Worm (Caenorhabditis elegans) whole organism, late embryonic: ENCODE results near the gene sri-42.

Experiments
- eyg-1 ChIP-seq: sonication (generic microtip); optimal IDR thresholded peaks from 2 replicates; lab custom pipeline; 2016; ENCODE audit warnings: missing genotype, missing genetic modification characterization, missing compliant biosample characterization
- fax-1 ChIP-seq: sonication (generic microtip); optimal IDR thresholded peaks from 2 replicates; lab custom pipeline; 2016; ENCODE audit warnings: missing genotype, missing genetic modification characterization, missing compliant biosample characterization
- lin-11 ChIP-seq: fragments of 200-800 bp; sonication (Bioruptor generic); optimal IDR thresholded peaks from 2 replicates; lab custom pipeline; 2018; ENCODE audit warnings: mild to moderate bottlenecking, missing genetic modification characterization, missing compliant biosample characterization
- nhr-11 ChIP-seq: fragments of 150-350 bp; optimal IDR thresholded peaks from 2 replicates; lab custom pipeline; 2014; ENCODE audit warnings: missing biosample characterization, missing genetic modification characterization
- pag-3 ChIP-seq: sonication (generic microtip); optimal IDR thresholded peaks from 2 replicates; lab custom pipeline; 2016; ENCODE audit warnings: missing compliant biosample characterization, missing genetic modification characterization, borderline replicate concordance
- pqm-1 ChIP-seq: sonication (generic microtip); optimal IDR thresholded peaks from 2 replicates; lab custom pipeline; 2016; ENCODE audit warnings: missing genetic modification characterization, missing compliant biosample characterization
- tbx-2 ChIP-seq: sonication (generic microtip); optimal IDR thresholded peaks from 2 replicates; lab custom pipeline; 2016; ENCODE audit warnings: missing genetic modification characterization, missing compliant biosample characterization
- zip-5 ChIP-seq: sonication (generic microtip); optimal IDR thresholded peaks from 2 replicates; lab custom pipeline; 2016; ENCODE audit warnings: missing genetic modification characterization, missing compliant biosample characterization

- TF ChIP-seq zip-5 (tag; lab: Kevin White, UChicago) (no peak), pag-3 (no peak), nhr-11 (tag; lab: Kevin White, UChicago) (no peak), lin-11 (tag; lab: Kevin White, UChicago) (no peak), tbx-2 (no peak), pqm-1 (no peak), eyg-1 (tag; lab: Kevin White, UChicago) (no peak), fax-1 (tag; lab: Kevin White, UChicago) (no peak)
Measured at ce11 chrII:3158985-3159384, 16.2 kb upstream of the sri-42 start, which contains the start of gene sri-34.
